Worm (Caenorhabditis elegans): ENCODE results near the gene F32D8.7.

F32D8.7 gene

ce11 chrV:10860526-10861037 lies 37.7 kb upstream of the F32D8.7 start:
- TF ChIP-seq hnd-1 (tag; optimal IDR thresholded peaks at IDR 0.05) (no peak), scrt-1 (GFP tag; IDR thresholded peaks at IDR 0.05) (no peak), pes-1 (GFP tag; IDR thresholded peaks at IDR 0.05) (no peak), hmg-4 (GFP tag; optimal IDR thresholded peaks at IDR 0.05) (no peak), tbx-37 (GFP tag; conservative IDR thresholded peaks at IDR 0.05) (no peak), ceh-36 (tag; optimal IDR thresholded peaks at IDR 0.05) (no peak), tbx-11 (GFP tag; IDR thresholded peaks at IDR 0.05) (no peak), flt-1 (GFP tag; IDR thresholded peaks at IDR 0.05) (no peak), F13C5.2 (tag; optimal IDR thresholded peaks at IDR 0.05) (no peak), sea-1 (GFP tag; conservative IDR thresholded peaks at IDR 0.05) (no peak), ceh-13 (GFP tag; optimal IDR thresholded peaks at IDR 0.05) (no peak), hmbx-1 (tag; optimal IDR thresholded peaks at IDR 0.05) (no peak), tra-4 (tag; optimal IDR thresholded peaks at IDR 0.05) (no peak), ama-1 (optimal IDR thresholded peaks at IDR 0.05) (no peak), B0310.2 (tag; optimal IDR thresholded peaks at IDR 0.05) (no peak), aly-1 (tag; optimal IDR thresholded peaks at IDR 0.05) (no peak), ets-7 (tag; optimal IDR thresholded peaks at IDR 0.05) (no peak)

DNA sequence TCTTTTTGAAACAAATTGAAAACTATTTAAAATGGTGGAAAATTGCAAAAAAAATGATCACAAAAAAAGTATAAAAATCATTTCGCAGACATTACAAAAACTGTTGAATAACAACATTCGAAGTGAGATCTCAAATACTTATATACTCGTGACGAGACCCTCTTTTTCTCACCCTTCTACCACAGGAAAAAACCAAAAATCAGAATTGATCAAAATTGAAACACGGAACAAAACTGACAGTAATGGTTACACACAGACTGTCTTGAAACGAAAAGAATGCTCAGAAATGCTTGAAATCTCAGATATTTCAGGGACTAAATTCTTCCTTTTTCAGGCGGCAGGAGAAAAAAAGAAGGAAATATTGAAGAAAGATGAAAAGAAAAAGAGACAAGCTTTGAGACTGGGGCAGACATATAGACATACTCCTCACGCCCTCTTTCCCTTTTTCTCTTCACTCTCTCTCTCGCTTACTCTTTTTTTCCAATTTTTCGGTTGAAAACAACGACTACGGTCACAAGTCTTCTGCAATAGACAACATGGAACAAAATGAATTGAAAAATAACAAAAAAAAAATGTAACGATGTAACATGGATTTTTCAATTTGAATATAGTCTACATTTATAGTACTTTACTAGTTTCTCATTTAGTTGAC lies 36.5 kb upstream of the F32D8.7 start:
- TF ChIP-seq sea-1 (GFP tag; conservative IDR thresholded peaks at IDR 0.05) (no peak), pes-1 (GFP tag; IDR thresholded peaks at IDR 0.05) (no peak), hmbx-1 (tag; optimal IDR thresholded peaks at IDR 0.05) (no peak), aly-1 (tag; optimal IDR thresholded peaks at IDR 0.05) (no peak), ceh-36 (tag; optimal IDR thresholded peaks at IDR 0.05) (no peak), tra-4 (tag; optimal IDR thresholded peaks at IDR 0.05) (no peak), B0310.2 (tag; optimal IDR thresholded peaks at IDR 0.05) (no peak), ceh-13 (GFP tag; optimal IDR thresholded peaks at IDR 0.05) (no peak), ama-1 (optimal IDR thresholded peaks at IDR 0.05) (no peak), tbx-11 (GFP tag; IDR thresholded peaks at IDR 0.05) (no peak), hnd-1 (tag; optimal IDR thresholded peaks at IDR 0.05) (no peak)

DNA sequence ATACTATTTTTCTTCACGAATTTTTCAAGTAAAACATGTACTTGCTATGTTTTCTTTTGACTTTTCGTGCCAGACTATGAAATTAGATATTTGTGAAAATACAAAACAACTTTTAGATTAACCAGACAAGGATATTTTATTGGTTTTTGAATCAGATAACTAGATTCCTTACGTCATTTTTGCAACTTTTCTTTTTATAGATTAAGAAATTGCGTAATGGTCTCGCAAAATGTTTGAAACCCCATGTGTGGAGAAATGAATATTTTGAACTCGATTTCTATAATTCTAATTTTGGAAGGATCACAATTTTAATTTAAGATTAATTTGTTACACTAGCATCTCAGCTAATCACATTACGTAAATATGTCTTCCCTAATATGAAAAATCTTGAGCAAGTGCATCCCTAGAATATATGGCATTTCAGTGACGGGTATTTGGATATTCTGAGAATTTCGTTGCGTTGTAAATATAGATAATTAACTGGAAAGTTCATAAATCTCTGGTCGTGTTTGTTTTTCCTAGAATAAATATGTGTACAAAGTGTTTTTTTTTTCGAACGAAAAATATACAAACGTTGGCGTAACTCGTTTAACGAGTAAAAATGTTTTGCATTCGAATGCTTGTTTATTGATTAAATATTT lies 35.7 kb upstream of the F32D8.7 start:
- TF ChIP-seq tbx-11 (GFP tag; IDR thresholded peaks at IDR 0.05) = no peak
- no peak for TF ChIP-seq hmbx-1 (tag; optimal IDR thresholded peaks at IDR 0.05)
- TF ChIP-seq tra-4 (tag; optimal IDR thresholded peaks at IDR 0.05) = no peak
- TF ChIP-seq flt-1 (GFP tag; IDR thresholded peaks at IDR 0.05) = no peak
- no peak for TF ChIP-seq ceh-13 (GFP tag; optimal IDR thresholded peaks at IDR 0.05)
- TF ChIP-seq scrt-1 (GFP tag; IDR thresholded peaks at IDR 0.05) = no peak
- no peak for TF ChIP-seq ets-7 (tag; optimal IDR thresholded peaks at IDR 0.05)
- TF ChIP-seq sea-1 (GFP tag; conservative IDR thresholded peaks at IDR 0.05) = no peak
- no peak for TF ChIP-seq pes-1 (GFP tag; IDR thresholded peaks at IDR 0.05)
- no peak for TF ChIP-seq ama-1 (optimal IDR thresholded peaks at IDR 0.05)

- TF ChIP-seq hnd-1 (tag; optimal IDR thresholded peaks at IDR 0.05) = no peak
Measured at ce11 chrV:10865599-10865998, 32.6 kb upstream of the F32D8.7 start, which contains the start of gene saeg-1. TSS of gene saeg-1 (minus strand) at chrV:10865699.

ce11 chrV:10866340-10866739 lies 31.9 kb upstream of the F32D8.7 start:
- peak; percentile 43; the same call in 1 of the 2 replicates for TF ChIP-seq sea-1 (GFP tag; conservative IDR thresholded peaks at IDR 0.05)

DNA sequence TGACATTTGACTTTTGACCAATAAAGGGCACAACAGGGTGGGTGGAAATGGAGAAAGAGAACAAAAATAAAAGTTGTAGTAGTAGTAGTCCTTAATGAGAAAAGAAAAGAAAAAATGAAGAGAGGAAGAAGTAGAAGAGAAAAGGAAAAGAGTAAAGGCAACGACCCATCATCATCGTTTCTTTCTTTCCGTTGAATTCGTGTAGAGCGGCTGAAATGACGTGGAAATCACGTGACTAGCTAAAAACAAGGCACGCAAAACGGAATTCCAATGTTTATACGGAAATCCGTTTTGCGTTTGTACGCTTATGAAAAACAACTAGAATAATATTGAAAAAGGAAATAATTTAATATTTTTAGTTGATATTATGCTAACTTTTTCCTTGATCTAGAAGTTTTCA lies 30.6 kb upstream of the F32D8.7 start:
- no peak for TF ChIP-seq F13C5.2 (tag; optimal IDR thresholded peaks at IDR 0.05)
- no peak for TF ChIP-seq tbx-11 (GFP tag; IDR thresholded peaks at IDR 0.05)
- no peak for TF ChIP-seq scrt-1 (GFP tag; IDR thresholded peaks at IDR 0.05)
- TF ChIP-seq sea-1 (GFP tag; conservative IDR thresholded peaks at IDR 0.05) = no peak
- no peak for TF ChIP-seq tra-4 (tag; optimal IDR thresholded peaks at IDR 0.05)
- TF ChIP-seq hmg-4 (GFP tag; optimal IDR thresholded peaks at IDR 0.05) = no peak
- TF ChIP-seq flt-1 (GFP tag; IDR thresholded peaks at IDR 0.05) = no peak
- no peak for TF ChIP-seq hnd-1 (tag; optimal IDR thresholded peaks at IDR 0.05)
- no peak for TF ChIP-seq hmbx-1 (tag; optimal IDR thresholded peaks at IDR 0.05)
- no peak for TF ChIP-seq ets-7 (tag; optimal IDR thresholded peaks at IDR 0.05)
- no peak for TF ChIP-seq aly-1 (tag; optimal IDR thresholded peaks at IDR 0.05)
- no peak for TF ChIP-seq pes-1 (GFP tag; IDR thresholded peaks at IDR 0.05)

DNA sequence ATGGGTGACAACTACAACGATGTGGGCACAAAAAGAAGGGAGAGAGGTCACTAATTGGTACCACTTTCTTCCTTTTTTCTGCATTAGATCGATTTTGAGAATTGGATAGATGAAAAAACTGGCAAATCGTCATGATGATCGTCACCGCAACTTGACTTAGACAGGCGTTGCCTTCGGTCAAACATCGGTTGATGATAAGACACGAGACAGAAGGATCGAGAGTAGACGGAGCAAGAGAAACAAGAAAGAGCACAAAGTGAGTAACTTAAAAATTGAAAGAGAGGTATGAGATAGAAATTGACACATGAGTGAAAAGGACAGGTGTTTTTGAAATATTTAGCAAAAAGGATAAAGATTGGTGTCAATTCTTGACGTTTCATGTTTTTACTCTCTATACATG lies 28.2 kb upstream of the F32D8.7 start:
- TF ChIP-seq F13C5.2 (tag; optimal IDR thresholded peaks at IDR 0.05) (no peak), B0310.2 (tag; optimal IDR thresholded peaks at IDR 0.05) (no peak), ceh-13 (GFP tag; optimal IDR thresholded peaks at IDR 0.05) (no peak), sea-1 (GFP tag; conservative IDR thresholded peaks at IDR 0.05) (no peak), tra-4 (tag; optimal IDR thresholded peaks at IDR 0.05) (no peak), ets-7 (tag; optimal IDR thresholded peaks at IDR 0.05) (no peak), pes-1 (GFP tag; IDR thresholded peaks at IDR 0.05) (no peak), hmg-4 (GFP tag; optimal IDR thresholded peaks at IDR 0.05) (no peak), ceh-36 (tag; optimal IDR thresholded peaks at IDR 0.05) (no peak), ama-1 (optimal IDR thresholded peaks at IDR 0.05) (no peak), scrt-1 (GFP tag; IDR thresholded peaks at IDR 0.05) (no peak), tbx-37 (GFP tag; conservative IDR thresholded peaks at IDR 0.05) (no peak), tbx-11 (GFP tag; IDR thresholded peaks at IDR 0.05) (no peak), aly-1 (tag; optimal IDR thresholded peaks at IDR 0.05) (no peak), hmbx-1 (tag; optimal IDR thresholded peaks at IDR 0.05) (no peak), flt-1 (GFP tag; IDR thresholded peaks at IDR 0.05) (no peak), hnd-1 (tag; optimal IDR thresholded peaks at IDR 0.05) (no peak)
